Worm (Caenorhabditis elegans) whole organism, L1 larva: ENCODE measurements around the gene Y41G9A.5.

ENCODE experiments used
- C16A3.4 ChIP-seq: fragments of 150-350 bp; optimal IDR thresholded peaks from 2 replicates; lab custom pipeline; 2014; ENCODE audit warnings: missing biosample characterization, missing genetic modification characterization
- efl-1 ChIP-seq, 4 experiments: fragments of 150-350 bp; optimal IDR thresholded peaks in 3 of 4; peaks in 1 of 4; 1 replicate in 1 of 4; 2 replicates in 3 of 4; lab custom pipeline; 2014; ENCODE audit warnings: missing biosample characterization in 2 of 4, missing genetic modification characterization in 2 of 4, missing genetic modification reagents in 2 of 4
- lin-15B ChIP-seq: fragments of 150-350 bp; sonication (generic microtip); optimal IDR thresholded peaks from 3 replicates; lab custom pipeline; 2014; ENCODE audit warnings: missing biosample characterization, missing genetic modification characterization
- lin-39 ChIP-seq: fragments of 150-350 bp; optimal IDR thresholded peaks from 2 replicates; lab custom pipeline; 2014; ENCODE audit warnings: missing biosample characterization, missing genetic modification reagents, missing genetic modification characterization
- lir-3 ChIP-seq: sonication (generic microtip); optimal IDR thresholded peaks from 2 replicates; lab custom pipeline; 2016; ENCODE audit warnings: mild to moderate bottlenecking, missing genetic modification characterization, moderate library complexity, missing compliant biosample characterization; ENCODE audit not compliant: poor library complexity
- lsy-2 ChIP-seq, 2 experiments: fragments of 150-350 bp; optimal IDR thresholded peaks; 2 replicates each; lab custom pipeline; 2014; ENCODE audit warnings: missing biosample characterization in 2 of 2, missing genetic modification characterization in 2 of 2
- mep-1 ChIP-seq: fragments of 150-350 bp; optimal IDR thresholded peaks from 2 replicates; lab custom pipeline; 2014; ENCODE audit warnings: missing biosample characterization, missing genetic modification characterization
- nhr-77 ChIP-seq: fragments of 150-350 bp; optimal IDR thresholded peaks from 2 replicates; lab custom pipeline; 2014; ENCODE audit warnings: missing biosample characterization, missing genetic modification characterization
- skn-1 ChIP-seq: fragments of 150-350 bp; optimal IDR thresholded peaks from 2 replicates; lab custom pipeline; 2014; ENCODE audit warnings: missing biosample characterization, missing genetic modification characterization
- unc-62 ChIP-seq: fragments of 150-350 bp; optimal IDR thresholded peaks from 2 replicates; lab custom pipeline; 2014; ENCODE audit warnings: missing biosample characterization, missing genetic modification reagents, missing genetic modification characterization
- ztf-11 ChIP-seq, 2 experiments: sonication (generic microtip); optimal IDR thresholded peaks; 2 replicates each; lab custom pipeline; 2016 to 2017; ENCODE audit warnings: missing genetic modification characterization in 2 of 2, missing biosample characterization in 1 of 2, missing compliant biosample characterization in 1 of 2
- ztf-4 ChIP-seq: fragments of 150-350 bp; optimal IDR thresholded peaks from 2 replicates; lab custom pipeline; 2014; ENCODE audit warnings: missing biosample characterization, missing genetic modification characterization

- TF ChIP-seq efl-1 (optimal IDR thresholded peaks at IDR 0.05; lab: Kevin White, UChicago) (no peak), efl-1 (GFP tag; optimal IDR thresholded peaks at IDR 0.05 in 1 of 2; lab: Kevin White, UChicago) (peak in 1 of 2 experiments; percentile 29), ztf-11 (tag; optimal IDR thresholded peaks at IDR 0.05; lab: Kevin White, UChicago) (no peak), mep-1 (no peak), unc-62 (GFP tag; lab: Kevin White, UChicago) (no peak), lsy-2 (tag; optimal IDR thresholded peaks at IDR 0.05; lab: Kevin White, UChicago) (no peak), lir-3 (tag; lab: Kevin White, UChicago) (no peak), C16A3.4 (tag; lab: Kevin White, UChicago) (no peak), skn-1 (tag; lab: Kevin White, UChicago) (no peak), nhr-77 (no peak), lin-39 (no peak), lin-15B (tag; lab: Kevin White, UChicago) (no peak), ztf-4 (tag; lab: Kevin White, UChicago) (no peak)
Observed at ce11 chrX:2996318-2996717, 49.9 kb downstream of the Y41G9A.5 start.
